Fruit fly (Drosophila melanogaster): ENCODE measurements around the gene ATPsynE.
A peak's percentile ranks its signal among the peaks of the same experiment; 100 is the strongest.

The ATPsynE gene

DNA sequence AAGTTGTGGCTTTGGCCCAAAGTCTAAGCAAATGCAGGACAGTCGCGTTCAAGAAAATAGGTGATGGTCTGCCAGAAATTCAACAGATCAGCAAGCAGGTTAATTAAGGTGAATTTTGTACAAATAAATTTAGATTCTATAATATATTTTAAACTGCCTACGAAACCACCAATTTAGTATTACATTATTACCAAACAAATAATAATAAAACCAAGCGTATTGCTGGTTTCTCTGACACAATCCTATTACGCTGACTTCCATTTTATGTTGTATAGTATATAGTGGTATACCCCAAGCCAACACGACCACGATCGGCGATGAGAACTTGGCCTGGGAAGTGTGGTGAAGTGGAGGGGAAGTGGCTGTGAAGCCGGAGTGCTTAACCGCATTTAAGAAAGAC is 35.3 kb upstream of the ATPsynE start (continued):
- TF ChIP-seq lz (GFP tag; optimal IDR thresholded peaks at IDR 0.05): peak; percentile 77
- TF ChIP-seq CG16779 (tag; optimal IDR thresholded peaks at IDR 0.05): peak; percentile 77
- peak; percentile 41 for TF ChIP-seq Eip93F (GFP tag; optimal IDR thresholded peaks at IDR 0.05)
- TF ChIP-seq CG6808 (GFP tag; optimal IDR thresholded peaks at IDR 0.05): peak; percentile 90
- TF ChIP-seq dsx (GFP tag; optimal IDR thresholded peaks at IDR 0.05; ENCODE audit: poor library complexity, severe bottlenecking): peak; percentile 83
- peak; percentile 75 for TF ChIP-seq CG7368 (GFP tag; optimal IDR thresholded peaks at IDR 0.05)
- TF ChIP-seq CG1621 (tag; optimal IDR thresholded peaks at IDR 0.05): peak; percentile 76
- TF ChIP-seq eg (GFP tag; IDR thresholded peaks at IDR 0.05): peak; percentile 87
- TF ChIP-seq Ets96B (tag; optimal IDR thresholded peaks at IDR 0.05): peak; percentile 89
- peak; percentile 92 for TF ChIP-seq CG8119 (GFP tag; IDR thresholded peaks at IDR 0.05)
- TF ChIP-seq Sox15 (GFP tag; optimal IDR thresholded peaks at IDR 0.05): peak; percentile 48
- peak; percentile 89 for TF ChIP-seq esn (GFP tag; optimal IDR thresholded peaks at IDR 0.05)
- peak; percentile 74 to 80 for TF ChIP-seq ss (GFP tag; optimal IDR thresholded peaks at IDR 0.05)
- TF ChIP-seq fd59A (GFP tag; optimal IDR thresholded peaks at IDR 0.05): peak; percentile 81
- TF ChIP-seq CG34406 (GFP tag; optimal IDR thresholded peaks at IDR 0.05): peak; percentile 77
- peak; percentile 65 for TF ChIP-seq Hr39 (GFP tag; optimal IDR thresholded peaks at IDR 0.05)
- peak; percentile 68 for TF ChIP-seq cyc (GFP tag; optimal IDR thresholded peaks at IDR 0.05)

DNA sequence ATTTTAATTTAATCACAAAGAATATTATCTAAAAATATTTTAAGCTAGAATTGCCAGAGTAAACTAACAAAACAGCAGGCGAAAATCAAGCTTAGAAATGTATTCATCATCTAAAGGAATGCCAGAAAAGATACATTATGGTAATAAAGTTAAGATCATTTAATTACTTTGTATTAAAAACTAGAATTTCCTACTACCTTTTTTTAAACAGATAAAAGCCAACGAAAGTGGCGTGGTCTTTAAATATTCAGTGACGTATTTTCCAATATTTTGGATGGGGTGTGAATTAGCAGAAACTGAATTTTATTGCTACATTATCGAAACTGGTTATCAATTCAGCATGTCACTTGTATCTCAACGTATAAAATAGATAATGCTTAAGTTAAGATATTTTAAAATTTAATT is 34.4 kb upstream of the ATPsynE start:
- TF ChIP-seq CG9139 (GFP tag; optimal IDR thresholded peaks at IDR 0.05) (no peak), fd59A (GFP tag; optimal IDR thresholded peaks at IDR 0.05) (peak; percentile 38), Smox (GFP tag; optimal IDR thresholded peaks at IDR 0.05) (peak; percentile 43), CG10669 (GFP tag; optimal IDR thresholded peaks at IDR 0.05) (peak; percentile 49), acj6 (GFP tag; optimal IDR thresholded peaks at IDR 0.05) (peak; percentile 50), Eip93F (GFP tag; optimal IDR thresholded peaks at IDR 0.05) (no peak), OdsH (GFP tag; optimal IDR thresholded peaks at IDR 0.05) (peak; percentile 67), Eip75B (GFP tag; optimal IDR thresholded peaks at IDR 0.05) (peak; percentile 29), CG6808 (GFP tag; optimal IDR thresholded peaks at IDR 0.05) (peak; percentile 61), CG8319 (GFP tag; optimal IDR thresholded peaks at IDR 0.05) (no peak), Lpt (GFP tag; optimal IDR thresholded peaks at IDR 0.05) (peak; percentile 67), CG15336 (GFP tag; IDR thresholded peaks at IDR 0.05) (peak; percentile 41), salr (GFP tag; optimal IDR thresholded peaks at IDR 0.05) (peak; percentile 2 to 86), dac (GFP tag; optimal IDR thresholded peaks at IDR 0.05) (peak; percentile 35), CG8119 (GFP tag; IDR thresholded peaks at IDR 0.05) (peak; percentile 50; the same call in 1 of the 3 replicates), CG3032 (tag; optimal IDR thresholded peaks at IDR 0.05) (peak; percentile 53), eg (GFP tag; IDR thresholded peaks at IDR 0.05) (0 out of 3 replicates have a peak, but pooled peaks have one; percentile 35), dsx (GFP tag; optimal IDR thresholded peaks at IDR 0.05; ENCODE audit: poor library complexity, severe bottlenecking) (peak; percentile 24), svp (GFP tag) (peak; percentile 69), Eip78C (GFP tag) (peak; percentile 91), Ets21C (GFP tag; optimal IDR thresholded peaks at IDR 0.05) (peak; percentile 11), Hr39 (GFP tag; optimal IDR thresholded peaks at IDR 0.05) (peak; percentile 45), fkh (GFP tag; optimal IDR thresholded peaks at IDR 0.05) (no peak), Sox102F (GFP tag; optimal IDR thresholded peaks at IDR 0.05) (peak; percentile 12), lz (GFP tag; optimal IDR thresholded peaks at IDR 0.05) (peak; percentile 35), CG6854 (GFP tag; optimal IDR thresholded peaks at IDR 0.05) (no peak), CG6163 (GFP tag; IDR thresholded peaks at IDR 0.05) (no peak), CG3919 (GFP tag; optimal IDR thresholded peaks at IDR 0.05) (peak; percentile 67), spab (GFP tag; optimal IDR thresholded peaks at IDR 0.05) (peak; percentile 74), topi (GFP tag; optimal IDR thresholded peaks at IDR 0.05) (peak; percentile 58), cyc (GFP tag; optimal IDR thresholded peaks at IDR 0.05) (peak; percentile 24), CG34406 (GFP tag; optimal IDR thresholded peaks at IDR 0.05) (peak; percentile 50), Gug (GFP tag; IDR thresholded peaks at IDR 0.05) (peak; percentile 22; the same call in 1 of the 2 replicates), vri (GFP tag; optimal IDR thresholded peaks at IDR 0.05) (no peak), fd85E (GFP tag; optimal IDR thresholded peaks at IDR 0.05) (peak; percentile 13), achi (GFP tag; optimal IDR thresholded peaks at IDR 0.05) (peak; percentile 59), CG11762 (GFP tag; optimal IDR thresholded peaks at IDR 0.05; ENCODE audit: insufficient read depth) (peak; percentile 56), CG6276 (GFP tag; optimal IDR thresholded peaks at IDR 0.05) (peak; percentile 73), net (GFP tag; optimal IDR thresholded peaks at IDR 0.05) (peak; percentile 49), CG11902 (GFP tag; optimal IDR thresholded peaks at IDR 0.05) (peak; percentile 35), Ets96B (tag; optimal IDR thresholded peaks at IDR 0.05) (peak; percentile 24), CG7368 (GFP tag; optimal IDR thresholded peaks at IDR 0.05) (no peak), CG1621 (tag; optimal IDR thresholded peaks at IDR 0.05) (no peak), ss (GFP tag; optimal IDR thresholded peaks at IDR 0.05) (no peak)
